Fruit fly (Drosophila melanogaster) whole organism, embryonic: ENCODE measurements around the gene CG14515.
A peak's percentile ranks its signal among the peaks of the same experiment; 100 is the strongest.

Experiments used
- Awh ChIP-seq: fragments of 200-800 bp; sonication (Bioruptor generic); IDR thresholded peaks from 2 replicates; pipeline ENCODE4, ENCODE4 v1.3.6; 2022; ENCODE audit warnings: missing biosample characterization, missing genetic modification characterization
- Bteb2 ChIP-seq: fragments of 200-800 bp; sonication (Bioruptor generic); optimal IDR thresholded peaks from 2 replicates; lab custom pipeline; 2016; ENCODE audit warnings: missing biosample characterization, missing genetic modification characterization
- CG10321 ChIP-seq: fragments of 200-800 bp; sonication (Bioruptor generic); IDR thresholded peaks from 2 replicates; pipeline ENCODE4 v1.3.6; 2022; ENCODE audit warnings: missing biosample characterization, missing genetic modification characterization
- CG10565 ChIP-seq: fragments of 200-800 bp; sonication (Bioruptor generic); optimal IDR thresholded peaks from 3 replicates; lab custom pipeline; 2016; ENCODE audit warnings: missing biosample characterization, mild to moderate bottlenecking, missing genetic modification characterization
- CG11695 ChIP-seq: fragments of 200-800 bp; sonication (Bioruptor generic); IDR thresholded peaks from 3 replicates; pipeline ENCODE4 v1.3.6; 2022; ENCODE audit warnings: missing biosample characterization, missing genetic modification characterization
- CG12659 ChIP-seq: fragments of 200-800 bp; sonication (Bioruptor generic); optimal IDR thresholded peaks from 3 replicates; lab custom pipeline; 2017; ENCODE audit warnings: mild to moderate bottlenecking, missing biosample characterization, missing genetic modification reagents, missing genetic modification characterization
- CG1647 ChIP-seq: fragments of 200-800 bp; sonication (Bioruptor generic); optimal IDR thresholded peaks from 3 replicates; lab custom pipeline; 2016; ENCODE audit warnings: missing biosample characterization, missing genetic modification characterization
- CG17829 ChIP-seq: fragments of 200-800 bp; optimal IDR thresholded peaks from 2 replicates; lab custom pipeline; 2019; ENCODE audit warnings: missing biosample characterization, mild to moderate bottlenecking, missing genetic modification characterization, moderate library complexity
- CG17912 ChIP-seq: fragments of 200-800 bp; sonication (Bioruptor generic); optimal IDR thresholded peaks from 2 replicates; lab custom pipeline; 2018; ENCODE audit warnings: missing biosample characterization, mild to moderate bottlenecking, missing genetic modification characterization
- CG18476 ChIP-seq: fragments of 200-800 bp; sonication (Bioruptor generic); optimal IDR thresholded peaks from 2 replicates; lab custom pipeline; 2016; ENCODE audit warnings: missing biosample characterization, mild to moderate bottlenecking, missing genetic modification characterization
- CG18599 ChIP-seq: fragments of 200-800 bp; sonication (Bioruptor generic); optimal IDR thresholded peaks from 3 replicates; lab custom pipeline; 2017; ENCODE audit warnings: missing biosample characterization, missing genetic modification characterization, mild to moderate bottlenecking, moderate library complexity, missing genetic modification reagents
- CG2116 ChIP-seq: fragments of 200-800 bp; sonication (Bioruptor generic); optimal IDR thresholded peaks from 3 replicates; lab custom pipeline; 2018; ENCODE audit warnings: missing biosample characterization, mild to moderate bottlenecking, missing genetic modification characterization
- CG2129 ChIP-seq: fragments of 200-800 bp; sonication (Bioruptor generic); IDR thresholded peaks from 2 replicates; pipeline ENCODE4 v1.3.6; 2022; ENCODE audit warnings: missing biosample characterization, missing genetic modification characterization; ENCODE audit not compliant: partially characterized antibody
- CG31224 ChIP-seq: fragments of 200-800 bp; sonication (Bioruptor generic); IDR thresholded peaks from 2 replicates; pipeline ENCODE4 v1.3.6; 2022; ENCODE audit warnings: missing biosample characterization, missing genetic modification characterization
- CG3407 ChIP-seq: fragments of 200-800 bp; sonication (Bioruptor generic); optimal IDR thresholded peaks from 2 replicates; lab custom pipeline; 2018; ENCODE audit warnings: missing biosample characterization, mild to moderate bottlenecking, missing genetic modification characterization
- CG3995 ChIP-seq: fragments of 200-800 bp; sonication (Bioruptor generic); optimal IDR thresholded peaks from 3 replicates; lab custom pipeline; 2016; ENCODE audit warnings: missing biosample characterization, missing genetic modification characterization
- CG42726 ChIP-seq: fragments of 200-800 bp; sonication (Bioruptor generic); IDR thresholded peaks from 2 replicates; pipeline ENCODE4 v1.3.6; 2022; ENCODE audit warnings: missing biosample characterization, missing genetic modification characterization; ENCODE audit not compliant: partially characterized antibody
- CG4282 ChIP-seq: fragments of 200-800 bp; sonication (Bioruptor generic); optimal IDR thresholded peaks from 2 replicates; lab custom pipeline; 2016; ENCODE audit warnings: missing biosample characterization, missing genetic modification characterization
- CG4328 ChIP-seq: fragments of 200-800 bp; sonication (Bioruptor generic); optimal IDR thresholded peaks from 3 replicates; lab custom pipeline; 2017; ENCODE audit warnings: missing biosample characterization, missing genetic modification reagents, missing genetic modification characterization
- CG43689 ChIP-seq: fragments of 200-800 bp; sonication (Bioruptor generic); IDR thresholded peaks from 2 replicates; pipeline ENCODE4 v1.3.6; 2022; ENCODE audit warnings: missing biosample characterization, missing genetic modification characterization
- CG4617 ChIP-seq: fragments of 200-800 bp; sonication (Bioruptor generic); optimal IDR thresholded peaks from 3 replicates; lab custom pipeline; 2016; ENCODE audit warnings: missing biosample characterization, missing genetic modification characterization, borderline replicate concordance
- CG6683 ChIP-seq: fragments of 200-800 bp; sonication (Bioruptor generic); optimal IDR thresholded peaks from 2 replicates; lab custom pipeline; 2017; ENCODE audit warnings: missing biosample characterization, mild to moderate bottlenecking, missing genetic modification characterization, missing genetic modification reagents
- CG7987 ChIP-seq: fragments of 200-800 bp; sonication (Bioruptor generic); optimal IDR thresholded peaks from 2 replicates; lab custom pipeline; 2018; ENCODE audit warnings: missing biosample characterization, mild to moderate bottlenecking, missing genetic modification characterization, moderate library complexity
- CG8924 ChIP-seq: fragments of 200-800 bp; optimal IDR thresholded peaks from 3 replicates; lab custom pipeline; 2019; ENCODE audit warnings: missing biosample characterization, mild to moderate bottlenecking, missing genetic modification characterization, moderate library complexity
- CG8944 ChIP-seq: fragments of 200-800 bp; sonication (Bioruptor generic); optimal IDR thresholded peaks from 3 replicates; lab custom pipeline; 2016; ENCODE audit warnings: missing biosample characterization, missing genetic modification characterization
- Fer1 ChIP-seq: fragments of 200-800 bp; sonication (Bioruptor generic); optimal IDR thresholded peaks from 2 replicates; lab custom pipeline; 2017; ENCODE audit warnings: missing biosample characterization, mild to moderate bottlenecking, missing genetic modification characterization
- Fer2 ChIP-seq: fragments of 200-800 bp; sonication (Bioruptor generic); optimal IDR thresholded peaks from 2 replicates; lab custom pipeline; 2018; ENCODE audit warnings: missing biosample characterization, mild to moderate bottlenecking, missing genetic modification characterization, moderate library complexity
- HmgD ChIP-seq: fragments of 200-800 bp; sonication (Bioruptor generic); optimal IDR thresholded peaks from 3 replicates; lab custom pipeline; 2016; ENCODE audit warnings: missing biosample characterization, missing genetic modification characterization
- Hmx ChIP-seq: fragments of 200-800 bp; sonication (Bioruptor generic); optimal IDR thresholded peaks from 2 replicates; lab custom pipeline; 2016; ENCODE audit warnings: missing biosample characterization, missing genetic modification characterization
- Hr51 ChIP-seq, 2 experiments: fragments of 200-800 bp; sonication (Bioruptor generic); optimal IDR thresholded peaks; 2 replicates in 1 of 2; 3 replicates in 1 of 2; lab custom pipeline; 2016 to 2018; ENCODE audit warnings: missing biosample characterization in 2 of 2, missing genetic modification characterization in 2 of 2, mild to moderate bottlenecking in 1 of 2, moderate library complexity in 1 of 2
- Lpt ChIP-seq: fragments of >200 bp; optimal IDR thresholded peaks from 2 replicates; lab custom pipeline; 2018; ENCODE audit warnings: missing biosample characterization, missing genetic modification characterization
- MBD-R2 ChIP-seq: fragments of 200-800 bp; sonication (Bioruptor generic); IDR thresholded peaks from 2 replicates; pipeline ENCODE4 v1.3.6; 2022; ENCODE audit warnings: missing biosample characterization, missing genetic modification characterization
- Neu2 ChIP-seq: fragments of 200-800 bp; sonication (Bioruptor generic); optimal IDR thresholded peaks from 3 replicates; lab custom pipeline; 2016; ENCODE audit warnings: missing biosample characterization, missing genetic modification characterization, borderline replicate concordance
- Six4 ChIP-seq: fragments of 200-800 bp; sonication (Bioruptor generic); optimal IDR thresholded peaks from 2 replicates; lab custom pipeline; 2016; ENCODE audit warnings: missing biosample characterization, missing genetic modification characterization
- az2 ChIP-seq: fragments of 200-800 bp; sonication (Bioruptor generic); optimal IDR thresholded peaks from 3 replicates; lab custom pipeline; 2016; ENCODE audit warnings: missing biosample characterization, missing genetic modification characterization
- bab2 ChIP-seq: fragments of 200-800 bp; sonication (Bioruptor generic); optimal IDR thresholded peaks from 2 replicates; lab custom pipeline; 2016; ENCODE audit warnings: missing biosample characterization, missing genetic modification characterization
- bbx ChIP-seq: fragments of 200-800 bp; sonication (Bioruptor generic); IDR thresholded peaks from 2 replicates; pipeline ENCODE4 v1.3.6; 2022; ENCODE audit warnings: missing biosample characterization, missing genetic modification characterization; ENCODE audit not compliant: partially characterized antibody
- cad ChIP-seq: fragments of >200 bp; optimal IDR thresholded peaks from 2 replicates; lab custom pipeline; 2017; ENCODE audit warnings: missing biosample characterization, missing genetic modification characterization
- cas ChIP-seq: fragments of 200-800 bp; sonication (Bioruptor generic); IDR thresholded peaks from 2 replicates; pipeline ENCODE4 v1.3.6; 2022; ENCODE audit warnings: missing biosample characterization, missing genetic modification characterization
- ci ChIP-seq: fragments of 200-800 bp; sonication (Bioruptor generic); IDR thresholded peaks from 3 replicates; pipeline ENCODE4 v1.3.6; 2022; ENCODE audit warnings: missing biosample characterization, missing genetic modification characterization
- gcm ChIP-seq: fragments of 200-800 bp; sonication (Bioruptor generic); optimal IDR thresholded peaks from 2 replicates; lab custom pipeline; 2019; ENCODE audit warnings: missing biosample characterization, mild to moderate bottlenecking, missing genetic modification characterization, moderate library complexity
- gcm2 ChIP-seq: fragments of 200-800 bp; sonication (Bioruptor generic); optimal IDR thresholded peaks from 2 replicates; lab custom pipeline; 2016; ENCODE audit warnings: missing biosample characterization, missing genetic modification characterization
- grau ChIP-seq: fragments of 200-800 bp; optimal IDR thresholded peaks from 3 replicates; lab custom pipeline; 2019; ENCODE audit warnings: missing biosample characterization, mild to moderate bottlenecking, missing genetic modification characterization, moderate library complexity
- inv ChIP-seq: fragments of 200-800 bp; sonication (Bioruptor generic); IDR thresholded peaks from 2 replicates; pipeline ENCODE4 v1.3.6; 2022; ENCODE audit warnings: missing biosample characterization, missing genetic modification characterization; ENCODE audit not compliant: partially characterized antibody
- jumu ChIP-seq: fragments of 200-800 bp; sonication (Bioruptor generic); optimal IDR thresholded peaks from 3 replicates; lab custom pipeline; 2016; ENCODE audit warnings: missing biosample characterization, missing genetic modification characterization
- sens ChIP-seq: fragments of 200-800 bp; sonication (Bioruptor generic); peaks from one replicate; lab custom pipeline; 2016; ENCODE audit warnings: missing biosample characterization, missing genetic modification characterization
- sens-2 ChIP-seq: fragments of 200-800 bp; sonication (Bioruptor generic); IDR thresholded peaks from 2 replicates; pipeline ENCODE4 v1.3.6; 2022; ENCODE audit warnings: missing biosample characterization, missing genetic modification characterization
- ttk ChIP-seq: fragments of 200-800 bp; sonication (Bioruptor generic); IDR thresholded peaks from 2 replicates; pipeline ENCODE4 v2.1.2; 2022; ENCODE audit warnings: missing biosample characterization, missing genetic modification characterization
- tup ChIP-seq: fragments of 200-800 bp; sonication (Bioruptor generic); optimal IDR thresholded peaks from 2 replicates; lab custom pipeline; 2016; ENCODE audit warnings: missing biosample characterization, mild to moderate bottlenecking, missing genetic modification characterization, moderate library complexity

The CG14515 gene

dm6 chr3R:29204612-29205480 is 7.5 kb downstream of the CG14515 start (continued):
- TF ChIP-seq cas (GFP tag; lab: Robert Waterston, UW): no peak
- TF ChIP-seq CG11695 (GFP tag; lab: Robert Waterston, UW): peak; percentile 65; the same call in 2 of the 3 replicates
- TF ChIP-seq CG17912 (GFP tag; lab: Kevin White, UChicago): no peak
- TF ChIP-seq CG18599: peak; percentile 71
- peak; percentile 52 for TF ChIP-seq Bteb2 (GFP tag; lab: Kevin White, UChicago)
- no peak for TF ChIP-seq CG43689 (GFP tag; lab: Robert Waterston, UW)
- peak; percentile 74 for TF ChIP-seq jumu
- TF ChIP-seq grau (tag; lab: Kevin White, UChicago): peak; percentile 76
- peak; percentile 77 for TF ChIP-seq ttk (GFP tag; lab: Robert Waterston, UW)
- TF ChIP-seq CG8924 (tag; lab: Kevin White, UChicago): peak; percentile 77
- TF ChIP-seq CG2129 (GFP tag; lab: Robert Waterston, UW): no peak
- TF ChIP-seq CG12659: peak; percentile 63
- TF ChIP-seq CG4282 (GFP tag; lab: Kevin White, UChicago): no peak
- TF ChIP-seq CG3995 (GFP tag; lab: Kevin White, UChicago): no peak
- TF ChIP-seq HmgD (GFP tag; lab: Kevin White, UChicago): no peak
- peak; percentile 65 for TF ChIP-seq Fer1 (GFP tag; lab: Kevin White, UChicago)
- TF ChIP-seq CG4328 (GFP tag; lab: Kevin White, UChicago): peak; percentile 44
- no peak for TF ChIP-seq cad (GFP tag; lab: Kevin White, UChicago)
- peak; percentile 73 for TF ChIP-seq CG3407 (GFP tag; lab: Kevin White, UChicago)
- 0 out of 2 replicates have a peak, but pooled peaks have one; percentile 29 for TF ChIP-seq CG31224 (GFP tag; lab: Robert Waterston, UW)
- TF ChIP-seq CG1647: peak; percentile 53
- peak; percentile 83 for TF ChIP-seq CG17829 (tag; lab: Kevin White, UChicago)
- peak; percentile 21 for TF ChIP-seq Fer2 (tag; lab: Kevin White, UChicago)
- peak; percentile 29 for TF ChIP-seq CG2116 (GFP tag; lab: Kevin White, UChicago)
- TF ChIP-seq gcm (GFP tag; lab: Kevin White, UChicago): peak; percentile 72
- no peak for TF ChIP-seq CG10321
- TF ChIP-seq CG42726: no peak
- TF ChIP-seq bbx (GFP tag; lab: Robert Waterston, UW): no peak
- no peak for TF ChIP-seq Neu2 (GFP tag; lab: Kevin White, UChicago)
- peak; percentile 24 for TF ChIP-seq CG10565 (GFP tag; lab: Kevin White, UChicago)
- peak; percentile 80 for TF ChIP-seq Six4 (GFP tag; lab: Kevin White, UChicago)
- TF ChIP-seq tup (GFP tag; lab: Kevin White, UChicago): no peak
- peak; percentile 60 for TF ChIP-seq CG18476 (GFP tag; lab: Kevin White, UChicago)
- TF ChIP-seq CG8944 (GFP tag; lab: Kevin White, UChicago): peak; percentile 70
- peak; percentile 92 for TF ChIP-seq ci (GFP tag; lab: Robert Waterston, UW)
- no peak for TF ChIP-seq CG7987 (GFP tag; lab: Kevin White, UChicago)
- TF ChIP-seq bab2 (GFP tag; lab: Kevin White, UChicago): peak; percentile 74
- TF ChIP-seq gcm2: peak; percentile 33
- TF ChIP-seq CG4617 (GFP tag; lab: Kevin White, UChicago): peak; percentile 28
- TF ChIP-seq Hr51 (GFP tag; optimal IDR thresholded peaks at IDR 0.05; lab: Kevin White, UChicago): peak; percentile 29 to 83
- TF ChIP-seq Hmx (GFP tag; lab: Kevin White, UChicago): no peak
- peak; percentile 68 for TF ChIP-seq sens-2
- TF ChIP-seq inv (GFP tag; lab: Robert Waterston, UW): no peak
- TF ChIP-seq az2 (GFP tag; lab: Kevin White, UChicago): peak; percentile 78
- TF ChIP-seq Lpt: no peak
- TF ChIP-seq MBD-R2: no peak
- TF ChIP-seq Awh (GFP tag; lab: Robert Waterston, UW): peak; percentile 71; the same call in 1 of the 2 replicates
- TF ChIP-seq sens (GFP tag; lab: Kevin White, UChicago): peak; percentile 97
- peak; percentile 23 for TF ChIP-seq CG6683 (GFP tag; lab: Kevin White, UChicago)
